Fruit fly (Drosophila melanogaster): ENCODE measurements around the gene Past1.

Past1 gene

dm6 chr3R:12723759-12724158, 26.6 kb downstream of the Past1 start:
- TF ChIP-seq Blimp-1 (GFP tag; optimal IDR thresholded peaks at IDR 0.05) (peak; percentile 26), GATAe (GFP tag; conservative IDR thresholded peaks at IDR 0.05) (no peak; the same call in 1 of the 2 replicates), corto (GFP tag; optimal IDR thresholded peaks at IDR 0.05) (no peak), CG17361 (GFP tag; IDR thresholded peaks at IDR 0.05) (0 out of 3 replicates have a peak, but pooled peaks have one; percentile 25), unpg (GFP tag; optimal IDR thresholded peaks at IDR 0.05) (peak; percentile 22), CG11504 (tag; optimal IDR thresholded peaks at IDR 0.05) (peak; percentile 33), CG12659 (GFP tag; optimal IDR thresholded peaks at IDR 0.05) (peak; percentile 24), NfI (GFP tag; optimal IDR thresholded peaks at IDR 0.05) (no peak), Doc2 (GFP tag; IDR thresholded peaks at IDR 0.05) (no peak), CG10366 (GFP tag; IDR thresholded peaks at IDR 0.05) (no peak), CG16815 (GFP tag; optimal IDR thresholded peaks at IDR 0.05) (no peak), CG11456 (GFP tag; IDR thresholded peaks at IDR 0.05) (peak; percentile 68; the same call in 2 of the 3 replicates), CG4328 (GFP tag; optimal IDR thresholded peaks at IDR 0.05) (no peak), Deaf1 (tag; optimal IDR thresholded peaks at IDR 0.05) (peak; percentile 10), fru (optimal IDR thresholded peaks at IDR 0.05) (no peak), CG18262 (tag; optimal IDR thresholded peaks at IDR 0.05) (peak; percentile 24), CG9215 (GFP tag; IDR thresholded peaks at IDR 0.05) (no peak), slbo (GFP tag; IDR thresholded peaks at IDR 0.05) (peak; percentile 50; the same call in 1 of the 2 replicates), grau (tag; optimal IDR thresholded peaks at IDR 0.05) (peak; percentile 54), CG15011 (GFP tag; optimal IDR thresholded peaks at IDR 0.05) (no peak), amos (GFP tag; IDR thresholded peaks at IDR 0.05; ENCODE audit: partially characterized antibody) (no peak), onecut (GFP tag; IDR thresholded peaks at IDR 0.05) (peak; percentile 9; the same call in 1 of the 2 replicates), CG30403 (GFP tag; optimal IDR thresholded peaks at IDR 0.05) (peak; percentile 2), dmrt99B (tag; optimal IDR thresholded peaks at IDR 0.05) (peak; percentile 8), ci (GFP tag; IDR thresholded peaks at IDR 0.05) (peak; percentile 23; the same call in 1 of the 3 replicates), Camta (GFP tag; optimal IDR thresholded peaks at IDR 0.05) (no peak), CG14965 (GFP tag; optimal IDR thresholded peaks at IDR 0.05; ENCODE audit: borderline replicate concordance) (no peak), CG9932 (GFP tag; IDR thresholded peaks at IDR 0.05) (no peak), Neu2 (GFP tag; optimal IDR thresholded peaks at IDR 0.05; ENCODE audit: borderline replicate concordance) (no peak), CG14667 (GFP tag; IDR thresholded peaks at IDR 0.05) (no peak), Sox102F (GFP tag; optimal IDR thresholded peaks at IDR 0.05) (peak; percentile 28), bigmax (GFP tag; optimal IDR thresholded peaks at IDR 0.05) (no peak), NFAT (GFP tag; IDR thresholded peaks at IDR 0.05) (peak; percentile 30; the same call in 1 of the 2 replicates), ash1 (GFP tag; optimal IDR thresholded peaks at IDR 0.05) (no peak), Pdp1 (GFP tag; optimal IDR thresholded peaks at IDR 0.05) (peak in 1 of 2 experiments; percentile 37), CG15269 (tag; optimal IDR thresholded peaks at IDR 0.05) (peak; percentile 36), BEAF-32 (GFP tag; optimal IDR thresholded peaks at IDR 0.05) (no peak), abd-A (tag; optimal IDR thresholded peaks at IDR 0.05) (peak; percentile 65), CG4730 (GFP tag; IDR thresholded peaks at IDR 0.05) (no peak), PHDP (tag; optimal IDR thresholded peaks at IDR 0.05) (peak; percentile 23), gro (GFP tag; optimal IDR thresholded peaks at IDR 0.05) (no peak), Taf1 (GFP tag; IDR thresholded peaks at IDR 0.05) (no peak), ftz-f1 (GFP tag; optimal IDR thresholded peaks at IDR 0.05) (no peak), CG17359 (tag; optimal IDR thresholded peaks at IDR 0.05) (peak; percentile 45), Meics (GFP tag; optimal IDR thresholded peaks at IDR 0.05) (peak; percentile 36), sens (GFP tag) (peak; percentile 51), D19A (tag; optimal IDR thresholded peaks at IDR 0.05) (peak; percentile 4), nau (GFP tag; optimal IDR thresholded peaks at IDR 0.05) (no peak), Hmr (GFP tag; optimal IDR thresholded peaks at IDR 0.05) (peak; percentile 22), Xbp1 (GFP tag; optimal IDR thresholded peaks at IDR 0.05) (peak; percentile 24)

Measured in whole organism, embryonic.